Worm (Caenorhabditis elegans) whole organism, L4 larva: ENCODE data around the gene unc-71.
A peak's percentile ranks its signal among the peaks of the same experiment; 100 is the strongest.

Source experiments
- D1046.2 ChIP-seq: fragments of 200-800 bp; sonication (Bioruptor generic); IDR thresholded peaks from 2 replicates; pipeline ENCODE4 v1.3.6; 2022; ENCODE audit warnings: missing genetic modification characterization, missing compliant biosample characterization
- F44E2.7 ChIP-seq: fragments of 200-800 bp; sonication (Bioruptor generic); IDR thresholded peaks from 2 replicates; pipeline ENCODE4 v2.1.2; 2022; ENCODE audit warnings: missing genetic modification characterization, missing compliant biosample characterization
- aha-1 ChIP-seq: fragments of 150-350 bp; peaks from one replicate; lab custom pipeline; 2014; ENCODE audit warnings: missing biosample characterization, missing genetic modification characterization
- ceh-28 ChIP-seq: fragments of 150-350 bp; optimal IDR thresholded peaks from 2 replicates; lab custom pipeline; 2014; ENCODE audit warnings: missing biosample characterization, missing genetic modification reagents, missing genetic modification characterization
- ceh-44 ChIP-seq: fragments of 200-800 bp; sonication (Bioruptor generic); IDR thresholded peaks from 2 replicates; pipeline ENCODE4 v1.3.6; 2022; ENCODE audit warnings: missing genetic modification reagents, missing genetic modification characterization, missing compliant biosample characterization
- ceh-62 ChIP-seq: sonication (generic microtip); optimal IDR thresholded peaks from 2 replicates; lab custom pipeline; 2017; ENCODE audit warnings: missing biosample characterization, missing genetic modification characterization
- ceh-82 ChIP-seq: sonication (generic microtip); optimal IDR thresholded peaks from 2 replicates; lab custom pipeline; 2017; ENCODE audit warnings: missing biosample characterization, missing genetic modification characterization
- ces-1 ChIP-seq: fragments of 150-350 bp; sonication (generic microtip); optimal IDR thresholded peaks from 4 replicates; lab custom pipeline; 2014; ENCODE audit warnings: missing biosample characterization, missing genetic modification reagents, missing genetic modification characterization
- cey-2 ChIP-seq: sonication (generic microtip); optimal IDR thresholded peaks from 3 replicates; lab custom pipeline; 2017; ENCODE audit warnings: missing genetic modification characterization, mild to moderate bottlenecking, missing compliant biosample characterization, antibody characterized with exemption, borderline replicate concordance; ENCODE audit not compliant: insufficient read depth
- daf-12 ChIP-seq: fragments of 150-350 bp; optimal IDR thresholded peaks from 2 replicates; lab custom pipeline; 2014; ENCODE audit warnings: missing biosample characterization, missing genetic modification reagents, missing genetic modification characterization
- daf-16 ChIP-seq, 3 experiments: sonication (generic microtip); optimal IDR thresholded peaks; 2 replicates each; lab custom pipeline; 2016 to 2017; ENCODE audit warnings: missing genetic modification characterization in 3 of 3, missing genetic modification reagents in 3 of 3, mild to moderate bottlenecking in 2 of 3, missing compliant biosample characterization in 2 of 3, missing biosample characterization in 1 of 3, moderate library complexity in 1 of 3
- daf-19 ChIP-seq: fragments of 200-800 bp; sonication (Bioruptor generic); conservative IDR thresholded peaks from 2 replicates; pipeline ENCODE4 v1.3.6; 2022; ENCODE audit warnings: missing genetic modification characterization, missing compliant biosample characterization
- dmd-6 ChIP-seq: fragments of 200-800 bp; sonication (Bioruptor generic); IDR thresholded peaks from 2 replicates; pipeline ENCODE4 v1.3.6; 2022; ENCODE audit warnings: missing genetic modification reagents, missing genetic modification characterization, missing compliant biosample characterization
- dmd-8 ChIP-seq: fragments of 200-800 bp; sonication (Bioruptor generic); IDR thresholded peaks from 2 replicates; pipeline ENCODE4 v1.3.6; 2022; ENCODE audit warnings: missing genetic modification characterization, missing compliant biosample characterization
- dmd-9 ChIP-seq: fragments of 200-800 bp; sonication (Bioruptor generic); IDR thresholded peaks from 2 replicates; pipeline ENCODE4 v1.3.6; 2022; ENCODE audit warnings: missing genetic modification reagents, missing genetic modification characterization, missing compliant biosample characterization
- dpl-1 ChIP-seq: fragments of 150-350 bp; optimal IDR thresholded peaks from 2 replicates; lab custom pipeline; 2014; ENCODE audit warnings: missing biosample characterization, missing genetic modification reagents, missing genetic modification characterization
- fos-1 ChIP-seq: fragments of 150-350 bp; optimal IDR thresholded peaks from 2 replicates; lab custom pipeline; 2014; ENCODE audit warnings: missing biosample characterization, missing genetic modification characterization
- lin-13 ChIP-seq: fragments of 150-350 bp; optimal IDR thresholded peaks from 2 replicates; lab custom pipeline; 2014; ENCODE audit warnings: missing biosample characterization, missing genetic modification reagents, missing genetic modification characterization
- lin-38 ChIP-seq: fragments of 200-800 bp; sonication (Bioruptor generic); IDR thresholded peaks from 2 replicates; pipeline ENCODE4 v1.3.6; 2022; ENCODE audit warnings: missing genetic modification reagents, missing genetic modification characterization, missing compliant biosample characterization
- lsy-2 ChIP-seq, 2 experiments: fragments of 150-350 bp in 1 of 2; sonication (generic microtip) in 1 of 2; optimal IDR thresholded peaks; 2 replicates each; lab custom pipeline; 2014 to 2017; ENCODE audit warnings: missing biosample characterization in 2 of 2, missing genetic modification characterization in 2 of 2
- madf-5 ChIP-seq, 2 experiments: fragments of 200-800 bp; sonication (Bioruptor generic); IDR thresholded peaks; 2 replicates each; pipeline ENCODE4 v1.3.6; 2022; ENCODE audit warnings: missing compliant biosample characterization in 2 of 2, missing genetic modification characterization in 2 of 2
- madf-9 ChIP-seq: fragments of 200-800 bp; sonication (Bioruptor generic); conservative IDR thresholded peaks from 2 replicates; pipeline ENCODE4 v1.3.6; 2022; ENCODE audit warnings: missing genetic modification reagents, missing genetic modification characterization, missing compliant biosample characterization
- mdl-1 ChIP-seq, 2 experiments: fragments of 150-350 bp in 1 of 2; sonication (generic microtip) in 1 of 2; optimal IDR thresholded peaks; 2 replicates each; lab custom pipeline; 2014 to 2017; ENCODE audit warnings: missing biosample characterization in 2 of 2, missing genetic modification characterization in 2 of 2
- mes-2 ChIP-seq: sonication (generic microtip); optimal IDR thresholded peaks from 2 replicates; lab custom pipeline; 2016; ENCODE audit warnings: missing genotype, mild to moderate bottlenecking, missing genetic modification characterization, missing compliant biosample characterization; ENCODE audit not compliant: poor library complexity, severe bottlenecking
- mxl-3 ChIP-seq: fragments of 200-800 bp; sonication (Bioruptor generic); optimal IDR thresholded peaks from 2 replicates; lab custom pipeline; 2018; ENCODE audit warnings: mild to moderate bottlenecking, missing genetic modification characterization, missing compliant biosample characterization
- nhr-10 ChIP-seq: fragments of 150-350 bp; optimal IDR thresholded peaks from 2 replicates; lab custom pipeline; 2014; ENCODE audit warnings: missing biosample characterization, missing genetic modification characterization
- nhr-237 ChIP-seq: sonication (generic microtip); optimal IDR thresholded peaks from 2 replicates; lab custom pipeline; 2017; ENCODE audit warnings: missing biosample characterization, missing genetic modification characterization
- nhr-28 ChIP-seq: fragments of 150-350 bp; optimal IDR thresholded peaks from 2 replicates; lab custom pipeline; 2014; ENCODE audit warnings: missing biosample characterization, missing genetic modification characterization
- nhr-42 ChIP-seq: fragments of 200-800 bp; sonication (Bioruptor generic); IDR thresholded peaks from 2 replicates; pipeline ENCODE4 v1.3.6; 2022; ENCODE audit warnings: missing genetic modification characterization, missing compliant biosample characterization
- nhr-6 ChIP-seq: fragments of 150-350 bp; optimal IDR thresholded peaks from 2 replicates; lab custom pipeline; 2014; ENCODE audit warnings: missing biosample characterization, missing genetic modification characterization
- nhr-77 ChIP-seq: fragments of 150-350 bp; optimal IDR thresholded peaks from 2 replicates; lab custom pipeline; 2014; ENCODE audit warnings: missing biosample characterization, missing genetic modification characterization
- php-3 ChIP-seq: fragments of 200-800 bp; sonication (Bioruptor generic); IDR thresholded peaks from 2 replicates; pipeline ENCODE4 v1.3.6; 2022; ENCODE audit warnings: missing genetic modification reagents, missing genetic modification characterization, missing compliant biosample characterization
- pqm-1 ChIP-seq: sonication (generic microtip); optimal IDR thresholded peaks from 2 replicates; lab custom pipeline; 2017; ENCODE audit warnings: missing biosample characterization, missing genetic modification characterization
- saeg-2 ChIP-seq: fragments of 200-800 bp; sonication (Bioruptor generic); IDR thresholded peaks from 2 replicates; pipeline ENCODE4 v1.3.6; 2022; ENCODE audit warnings: missing genetic modification reagents, missing genetic modification characterization, missing compliant biosample characterization
- sdz-12 ChIP-seq: fragments of 200-800 bp; sonication (Bioruptor generic); optimal IDR thresholded peaks from 2 replicates; lab custom pipeline; 2018; ENCODE audit warnings: mild to moderate bottlenecking, missing genetic modification characterization, missing compliant biosample characterization
- set-16 ChIP-seq: fragments of 200-800 bp; sonication (Bioruptor generic); IDR thresholded peaks from 2 replicates; pipeline ENCODE4 v1.3.6; 2022; ENCODE audit warnings: missing genetic modification reagents, missing genetic modification characterization, missing compliant biosample characterization
- skn-1 ChIP-seq: fragments of 150-350 bp; optimal IDR thresholded peaks from 2 replicates; lab custom pipeline; 2014; ENCODE audit warnings: missing biosample characterization, missing genetic modification characterization
- spr-1 ChIP-seq: sonication (generic microtip); optimal IDR thresholded peaks from 2 replicates; lab custom pipeline; 2016; ENCODE audit warnings: mild to moderate bottlenecking, missing genetic modification characterization, missing compliant biosample characterization
- spr-3 ChIP-seq: fragments of 200-800 bp; sonication (Bioruptor generic); optimal IDR thresholded peaks from 2 replicates; lab custom pipeline; 2018; ENCODE audit warnings: mild to moderate bottlenecking, missing genetic modification characterization, missing compliant biosample characterization
- tra-1 ChIP-seq: fragments of 200-800 bp; sonication (Bioruptor generic); IDR thresholded peaks from 2 replicates; pipeline ENCODE4 v1.3.6; 2022; ENCODE audit warnings: missing genetic modification reagents, missing genetic modification characterization, missing compliant biosample characterization
- unc-39 ChIP-seq: sonication (generic microtip); optimal IDR thresholded peaks from 2 replicates; lab custom pipeline; 2017; ENCODE audit warnings: missing biosample characterization, missing genetic modification characterization
- zfp-2 ChIP-seq: sonication (generic microtip); optimal IDR thresholded peaks from 2 replicates; lab custom pipeline; 2016; ENCODE audit warnings: mild to moderate bottlenecking, missing genetic modification characterization, missing compliant biosample characterization
- zfp-3 ChIP-seq: fragments of 200-800 bp; sonication (Bioruptor generic); conservative IDR thresholded peaks from 2 replicates; pipeline ENCODE4 v1.3.6; 2022; ENCODE audit warnings: missing genetic modification reagents, missing genetic modification characterization, missing compliant biosample characterization
- ztf-7 ChIP-seq: fragments of 150-350 bp; optimal IDR thresholded peaks from 2 replicates; lab custom pipeline; 2014; ENCODE audit warnings: missing biosample characterization, missing genetic modification characterization

Gene unc-71

DNA sequence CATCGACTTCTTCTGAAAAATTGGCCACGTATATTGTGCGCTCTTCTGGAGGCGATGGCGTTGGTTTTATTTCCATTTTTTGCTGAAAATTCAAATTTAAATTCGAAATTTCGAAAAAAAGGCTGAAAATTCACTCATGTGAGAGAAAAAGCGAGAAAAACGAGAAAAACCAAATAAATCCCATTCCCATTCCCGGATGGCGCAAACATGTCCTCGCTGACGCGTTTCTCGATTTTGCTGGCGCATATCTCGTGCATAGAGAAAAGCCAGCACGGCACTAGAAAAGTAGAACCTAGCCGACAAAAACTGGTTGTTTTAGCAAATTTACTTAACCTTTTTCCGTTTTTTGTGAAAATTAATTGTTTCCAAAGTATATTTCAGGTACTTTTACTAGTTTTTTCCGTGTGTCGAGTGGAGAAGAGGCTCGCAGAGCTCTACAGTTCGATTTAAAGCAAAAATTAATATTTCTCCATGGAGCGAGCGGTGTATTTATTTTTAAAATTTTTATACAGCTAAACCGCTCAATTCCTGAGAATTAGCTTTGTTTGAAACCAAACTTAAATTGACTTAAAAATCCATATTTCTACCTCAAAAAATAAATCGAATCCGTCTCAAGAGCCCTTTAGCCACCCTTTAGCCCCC lies 40.4 kb upstream of the unc-71 start, which contains the start of gene rbm-7 (continued):
- TF ChIP-seq sdz-12 (GFP tag; lab: Kevin White, UChicago) (no peak), dmd-9 (GFP tag; lab: Robert Waterston, UW) (no peak), daf-16 (GFP tag; optimal IDR thresholded peaks at IDR 0.05; lab: Kevin White, UChicago) (no peak), daf-16 (tag; optimal IDR thresholded peaks at IDR 0.05; lab: Kevin White, UChicago) (no peak), spr-3 (GFP tag; lab: Kevin White, UChicago) (peak; percentile 25), tra-1 (GFP tag; lab: Robert Waterston, UW) (no peak), saeg-2 (no peak), mes-2 (tag; lab: Kevin White, UChicago) (peak; percentile 60), lin-38 (GFP tag; lab: Robert Waterston, UW) (peak; percentile 75), nhr-28 (tag; lab: Kevin White, UChicago) (peak; percentile 20), F44E2.7 (GFP tag; lab: Robert Waterston, UW) (no peak), mxl-3 (GFP tag; lab: Kevin White, UChicago) (no peak), dpl-1 (peak; percentile 75), unc-39 (tag; lab: Kevin White, UChicago) (no peak), ceh-82 (tag; lab: Kevin White, UChicago) (no peak), lsy-2 (tag; optimal IDR thresholded peaks at IDR 0.05; lab: Kevin White, UChicago) (peak; percentile 12 to 88), ceh-44 (GFP tag; lab: Robert Waterston, UW) (no peak), lin-13 (GFP tag; lab: Kevin White, UChicago) (peak; percentile 47), daf-19 (GFP tag; lab: Robert Waterston, UW) (no peak), daf-12 (tag; lab: Kevin White, UChicago) (no peak)

DNA sequence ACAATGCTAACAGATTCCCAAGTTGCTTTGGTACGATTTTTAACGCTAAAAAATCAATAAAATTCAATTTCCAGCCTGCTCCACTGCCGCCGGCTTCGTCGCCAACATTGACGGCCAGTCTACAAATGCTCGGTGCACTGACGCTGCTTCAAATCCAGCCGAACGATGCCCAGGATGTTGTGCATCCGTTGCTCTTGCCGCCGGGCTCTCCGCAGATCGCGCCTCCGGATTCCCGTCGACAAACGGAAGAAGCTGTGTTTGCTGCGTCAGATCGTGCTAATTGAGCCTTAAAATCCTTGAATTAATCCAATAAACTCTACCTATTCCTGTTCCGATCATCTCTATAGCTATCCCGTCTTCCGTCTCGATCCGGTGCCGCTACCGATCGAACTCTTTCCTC lies 39.6 kb upstream of the unc-71 start:
- TF ChIP-seq nhr-42 (GFP tag; lab: Robert Waterston, UW) (no peak), nhr-6 (tag; lab: Kevin White, UChicago) (no peak), dmd-8 (GFP tag; lab: Robert Waterston, UW) (no peak), set-16 (GFP tag; lab: Robert Waterston, UW) (peak; percentile 77), php-3 (GFP tag; lab: Robert Waterston, UW) (0 out of 2 replicates have a peak, but pooled peaks have one; percentile 14), ceh-28 (tag; lab: Kevin White, UChicago) (no peak)

DNA sequence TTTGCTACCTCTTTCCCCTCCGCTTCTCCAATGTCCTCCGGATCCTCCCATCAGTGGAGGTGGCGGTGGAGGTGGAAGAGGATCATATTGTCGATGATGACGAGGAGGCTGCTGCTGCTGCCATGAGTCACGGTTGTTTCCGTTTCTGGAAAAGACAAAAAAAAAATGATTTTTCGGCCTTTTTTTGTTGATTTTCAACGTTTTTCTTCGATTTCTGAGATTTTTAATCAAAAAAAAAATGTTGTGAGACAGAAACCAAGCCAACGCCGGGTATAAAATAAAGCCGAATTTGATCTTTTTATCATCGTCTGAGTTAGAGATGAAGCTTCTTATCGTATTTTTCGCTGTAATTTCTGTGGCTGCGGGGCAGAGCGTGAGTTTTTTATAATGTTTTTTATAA lies 38.0 kb upstream of the unc-71 start, which contains the start of gene Y37D8A.19:
Gene Y37D8A.19 (plus strand): TSS at position 301 of the 400 bp plus-strand sequence.
- no peak for TF ChIP-seq madf-5 (GFP tag; IDR thresholded peaks at IDR 0.05; lab: Robert Waterston, UW)
- TF ChIP-seq ztf-7 (tag; lab: Kevin White, UChicago) = no peak
- no peak for TF ChIP-seq saeg-2
- TF ChIP-seq pqm-1 (tag; lab: Kevin White, UChicago) = no peak
- TF ChIP-seq nhr-10 (tag; lab: Kevin White, UChicago) = no peak
- TF ChIP-seq zfp-2 (tag; lab: Kevin White, UChicago) = no peak
- no peak for TF ChIP-seq nhr-77 (tag; lab: Kevin White, UChicago)
- TF ChIP-seq ces-1 = no peak

DNA sequence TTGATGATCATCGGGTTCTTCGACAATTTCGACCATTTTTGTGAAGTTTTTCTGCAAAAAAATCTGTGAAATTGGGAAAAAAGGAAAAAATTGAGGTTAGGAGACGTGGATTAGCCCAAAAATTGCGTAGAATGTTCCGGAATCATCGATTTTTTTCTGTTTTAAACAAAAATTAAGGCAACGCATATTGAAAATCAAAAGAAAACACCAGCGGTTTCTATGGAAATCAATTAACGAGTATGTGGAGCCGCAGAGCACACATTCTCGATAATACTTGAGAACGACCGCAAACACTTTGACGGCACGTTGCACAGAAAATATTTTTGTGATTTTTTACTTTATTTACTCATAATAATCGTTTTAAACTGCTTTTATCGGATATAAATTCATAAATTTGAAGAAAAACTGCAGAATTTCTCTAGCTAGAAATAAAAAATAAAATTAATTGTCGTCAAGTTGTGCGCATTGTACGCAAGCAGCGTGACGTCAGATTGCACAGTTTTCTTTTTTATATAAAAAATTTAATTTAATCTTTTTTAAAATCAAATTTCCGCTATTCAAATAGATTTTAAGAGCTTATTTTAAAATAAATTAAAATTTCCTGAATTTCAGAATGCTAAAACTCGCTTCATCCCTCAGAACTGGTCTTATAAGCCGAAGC lies 34.5 kb upstream of the unc-71 start, which contains the start of the genes npp-25 and mrps-10:
Gene npp-25 (minus strand): TSS at position 51 of the 661 bp plus-strand sequence.
Gene mrps-10 (plus strand): TSS at position 611 of the 661 bp plus-strand sequence.
- TF ChIP-seq madf-5 (GFP tag; IDR thresholded peaks at IDR 0.05; lab: Robert Waterston, UW) (no peak), daf-19 (GFP tag; lab: Robert Waterston, UW) (no peak), fos-1 (tag; lab: Kevin White, UChicago) (no peak), ceh-62 (tag; lab: Kevin White, UChicago) (no peak), cey-2 (no peak), madf-9 (no peak), dmd-6 (GFP tag; lab: Robert Waterston, UW) (no peak), spr-1 (tag; lab: Kevin White, UChicago) (no peak), skn-1 (tag; lab: Kevin White, UChicago) (no peak), mdl-1 (tag; optimal IDR thresholded peaks at IDR 0.05; lab: Kevin White, UChicago) (no peak), nhr-237 (tag; lab: Kevin White, UChicago) (no peak), lsy-2 (tag; optimal IDR thresholded peaks at IDR 0.05; lab: Kevin White, UChicago) (peak in 1 of 2 experiments; percentile 74), aha-1 (peak; percentile 29), daf-16 (GFP tag; optimal IDR thresholded peaks at IDR 0.05; lab: Kevin White, UChicago) (no peak), daf-16 (tag; optimal IDR thresholded peaks at IDR 0.05; lab: Kevin White, UChicago) (peak; percentile 16), ceh-44 (GFP tag; lab: Robert Waterston, UW) (no peak), D1046.2 (GFP tag; lab: Robert Waterston, UW) (no peak), zfp-3 (GFP tag; lab: Robert Waterston, UW) (no peak)
